Worm (Caenorhabditis elegans): ENCODE data around the gene C46C2.5.

DNA sequence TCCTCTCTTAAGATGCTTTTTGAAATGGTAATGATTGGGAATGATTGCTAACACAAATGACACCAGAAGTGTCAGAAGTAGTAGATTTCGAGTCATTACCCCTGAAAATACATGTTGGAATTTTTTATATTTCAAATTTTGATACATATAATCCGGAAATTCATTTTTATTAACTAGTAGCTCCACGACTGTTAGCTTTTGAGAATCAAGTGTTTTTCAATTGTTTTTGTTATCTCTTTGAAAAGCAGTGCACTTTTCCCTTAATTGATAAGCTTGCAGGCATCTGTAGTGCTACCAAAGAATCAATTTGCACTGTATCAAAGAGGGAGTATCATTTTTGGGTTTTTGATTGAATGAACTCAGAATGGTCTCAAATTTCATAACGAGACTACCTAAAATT lies 27.4 kb downstream of the C46C2.5 start, which contains the start of gene pcp-2:
- TF ChIP-seq med-1 (GFP tag; optimal IDR thresholded peaks at IDR 0.05; ENCODE audit: insufficient read depth) (no peak), tab-1 (GFP tag; IDR thresholded peaks at IDR 0.05) (no peak), T22C8.4 (GFP tag; IDR thresholded peaks at IDR 0.05) (no peak), ref-1 (GFP tag; conservative IDR thresholded peaks at IDR 0.05) (no peak), flt-1 (GFP tag; IDR thresholded peaks at IDR 0.05) (no peak), klf-2 (GFP tag; conservative IDR thresholded peaks at IDR 0.05) (no peak), ztf-29 (GFP tag; IDR thresholded peaks at IDR 0.05) (no peak), cog-1 (tag; optimal IDR thresholded peaks at IDR 0.05) (no peak)

Data from whole organism, midembryonic.